Fruit fly (Drosophila melanogaster): ENCODE results near the gene Cpr66D.
A peak's percentile ranks its signal among the peaks of the same experiment; 100 is the strongest.

The Cpr66D gene

dm6 chr3L:8633614-8634325 is 6.5 kb upstream of the Cpr66D start, which contains the start of gene Cdc6 (continued):
- TF ChIP-seq hkb (optimal IDR thresholded peaks at IDR 0.05) (no peak), hkb (GFP tag; IDR thresholded peaks at IDR 0.05) (no peak), pfk (GFP tag; optimal IDR thresholded peaks at IDR 0.05) (no peak), CG3407 (GFP tag; optimal IDR thresholded peaks at IDR 0.05) (no peak), bcd (GFP tag; optimal IDR thresholded peaks at IDR 0.05) (no peak), fd3F (GFP tag; optimal IDR thresholded peaks at IDR 0.05) (no peak), Lhr (GFP tag; optimal IDR thresholded peaks at IDR 0.05) (peak; percentile 48), Adf1 (GFP tag; IDR thresholded peaks at IDR 0.05) (peak; percentile 92), CG15696 (tag; optimal IDR thresholded peaks at IDR 0.05) (no peak), maf-S (GFP tag; optimal IDR thresholded peaks at IDR 0.05) (no peak), Six4 (GFP tag; optimal IDR thresholded peaks at IDR 0.05) (no peak), Stat92E (GFP tag; optimal IDR thresholded peaks at IDR 0.05) (peak in 1 of 3 experiments; percentile 46), CG12299 (tag; optimal IDR thresholded peaks at IDR 0.05) (no peak), CG14710 (tag; optimal IDR thresholded peaks at IDR 0.05) (peak; percentile 13), E2f2 (GFP tag; IDR thresholded peaks at IDR 0.05) (peak; percentile 99), CG3281 (GFP tag; optimal IDR thresholded peaks at IDR 0.05) (no peak), crol (GFP tag; IDR thresholded peaks at IDR 0.05) (no peak), CG31365 (tag; optimal IDR thresholded peaks at IDR 0.05) (no peak), HLH4C (GFP tag; IDR thresholded peaks at IDR 0.05; ENCODE audit: partially characterized antibody) (0 out of 3 replicates have a peak, but pooled peaks have one; percentile 43), HLH3B (GFP tag; IDR thresholded peaks at IDR 0.05) (no peak), D19A (tag; optimal IDR thresholded peaks at IDR 0.05) (no peak), Dad (GFP tag; optimal IDR thresholded peaks at IDR 0.05) (no peak), Med (GFP tag) (peak; percentile 78), Tbp (GFP tag; optimal IDR thresholded peaks at IDR 0.05) (no peak), Abd-B (GFP tag; optimal IDR thresholded peaks at IDR 0.05) (no peak), Dip3 (GFP tag; optimal IDR thresholded peaks at IDR 0.05) (no peak), CG2199 (GFP tag; IDR thresholded peaks at IDR 0.05) (no peak), Trl (optimal IDR thresholded peaks at IDR 0.05) (no peak), Trl (GFP tag; optimal IDR thresholded peaks at IDR 0.05) (no peak), Deaf1 (tag; optimal IDR thresholded peaks at IDR 0.05) (no peak), CG8944 (GFP tag; optimal IDR thresholded peaks at IDR 0.05) (no peak), ash1 (GFP tag; optimal IDR thresholded peaks at IDR 0.05) (no peak), slp2 (GFP tag; optimal IDR thresholded peaks at IDR 0.05) (no peak), Hand (GFP tag; optimal IDR thresholded peaks at IDR 0.05) (no peak), wdn (GFP tag; IDR thresholded peaks at IDR 0.05) (no peak), dm (GFP tag; optimal IDR thresholded peaks at IDR 0.05) (peak; percentile 36), CG11093 (GFP tag; IDR thresholded peaks at IDR 0.05) (no peak), pan (optimal IDR thresholded peaks at IDR 0.05) (no peak), pan (GFP tag; optimal IDR thresholded peaks at IDR 0.05 in 1 of 2, IDR thresholded peaks at IDR 0.05 in 1 of 2) (no peak), ci (GFP tag; IDR thresholded peaks at IDR 0.05) (no peak), CG7963 (GFP tag; IDR thresholded peaks at IDR 0.05; ENCODE audit: partially characterized antibody) (0 out of 3 replicates have a peak, but pooled peaks have one; percentile 32), CoRest (tag; optimal IDR thresholded peaks at IDR 0.05) (no peak), CG17359 (tag; optimal IDR thresholded peaks at IDR 0.05) (no peak), CG10959 (GFP tag; IDR thresholded peaks at IDR 0.05) (no peak), CG30431 (GFP tag; optimal IDR thresholded peaks at IDR 0.05) (no peak), CG9609 (GFP tag; optimal IDR thresholded peaks at IDR 0.05) (no peak), CG3726 (GFP tag; IDR thresholded peaks at IDR 0.05) (no peak), schlank (tag; optimal IDR thresholded peaks at IDR 0.05) (no peak), trh (GFP tag; optimal IDR thresholded peaks at IDR 0.05) (no peak), CG2889 (GFP tag; IDR thresholded peaks at IDR 0.05) (no peak), bsh (GFP tag; optimal IDR thresholded peaks at IDR 0.05) (no peak)
